Fruit fly (Drosophila melanogaster): ENCODE results near the gene CG14609.

Gene CG14609

dm6 chr3R:7186242-7187092 is 14.3 kb upstream of the CG14609 start, which contains the start of the genes CG10055 and lap (continued):
- TF ChIP-seq CG2875 (GFP tag; optimal IDR thresholded peaks at IDR 0.05) = no peak
- TF ChIP-seq CG6272 (GFP tag; IDR thresholded peaks at IDR 0.05) = no peak
- TF ChIP-seq CG10321 (GFP tag; IDR thresholded peaks at IDR 0.05) = no peak
- TF ChIP-seq kah (GFP tag; optimal IDR thresholded peaks at IDR 0.05) = no peak
- TF ChIP-seq ken (GFP tag; IDR thresholded peaks at IDR 0.05) = no peak
- TF ChIP-seq phol (tag; optimal IDR thresholded peaks at IDR 0.05) = peak; percentile 97
- no peak for TF ChIP-seq zfh2 (GFP tag; optimal IDR thresholded peaks at IDR 0.05)
- TF ChIP-seq CG8388 (GFP tag; optimal IDR thresholded peaks at IDR 0.05) = no peak
- TF ChIP-seq Doc3 (GFP tag; IDR thresholded peaks at IDR 0.05; ENCODE audit: partially characterized antibody) = no peak
- no peak for TF ChIP-seq Fer1 (GFP tag; optimal IDR thresholded peaks at IDR 0.05)
- TF ChIP-seq Blimp-1 (GFP tag; optimal IDR thresholded peaks at IDR 0.05) = no peak
- peak in 1 of 2 experiments; percentile 4 for TF ChIP-seq crp (GFP tag; optimal IDR thresholded peaks at IDR 0.05)
- TF ChIP-seq fd3F (GFP tag; optimal IDR thresholded peaks at IDR 0.05) = no peak
- TF ChIP-seq Eip74EF (GFP tag; optimal IDR thresholded peaks at IDR 0.05) = no peak
- TF ChIP-seq CG11247 (GFP tag; IDR thresholded peaks at IDR 0.05) = no peak
- TF ChIP-seq Hand (GFP tag; optimal IDR thresholded peaks at IDR 0.05) = no peak
- no peak for TF ChIP-seq toy (GFP tag; IDR thresholded peaks at IDR 0.05)
- peak; percentile 79 for TF ChIP-seq Sry-β (GFP tag; optimal IDR thresholded peaks at IDR 0.05)
- no peak for TF ChIP-seq chn (GFP tag; optimal IDR thresholded peaks at IDR 0.05)
- no peak for TF ChIP-seq CG17829 (tag; optimal IDR thresholded peaks at IDR 0.05)
- TF ChIP-seq mam (GFP tag; optimal IDR thresholded peaks at IDR 0.05) = no peak
- no peak for TF ChIP-seq dimm (GFP tag; IDR thresholded peaks at IDR 0.05)
- TF ChIP-seq CG10147 (GFP tag; optimal IDR thresholded peaks at IDR 0.05) = no peak
- TF ChIP-seq Ada2b (GFP tag; IDR thresholded peaks at IDR 0.05) = no peak
- TF ChIP-seq Opbp (GFP tag; IDR thresholded peaks at IDR 0.05; ENCODE audit: partially characterized antibody) = peak; percentile 50; the same call in 1 of the 3 replicates
- TF ChIP-seq wor (GFP tag; IDR thresholded peaks at IDR 0.05) = no peak
- no peak for TF ChIP-seq CG11723 (GFP tag; optimal IDR thresholded peaks at IDR 0.05)
- no peak for TF ChIP-seq CG1647 (GFP tag; optimal IDR thresholded peaks at IDR 0.05)
- peak; percentile 35 for TF ChIP-seq CG2116 (GFP tag; optimal IDR thresholded peaks at IDR 0.05)
- peak; percentile 47; the same call in 1 of the 2 replicates for TF ChIP-seq bbx (GFP tag; IDR thresholded peaks at IDR 0.05; ENCODE audit: partially characterized antibody)
- TF ChIP-seq ham (GFP tag; IDR thresholded peaks at IDR 0.05) = no peak
- TF ChIP-seq gcm (GFP tag; optimal IDR thresholded peaks at IDR 0.05) = no peak
- TF ChIP-seq Aef1 (GFP tag; IDR thresholded peaks at IDR 0.05) = no peak
- no peak for TF ChIP-seq CG9817 (tag; optimal IDR thresholded peaks at IDR 0.05)
- TF ChIP-seq Hr3 (GFP tag; optimal IDR thresholded peaks at IDR 0.05) = peak; percentile 5
- TF ChIP-seq CG14860 (GFP tag; IDR thresholded peaks at IDR 0.05; ENCODE audit: partially characterized antibody) = peak; percentile 38; the same call in 1 of the 3 replicates
- no peak for TF ChIP-seq lab (GFP tag; optimal IDR thresholded peaks at IDR 0.05)
- no peak for TF ChIP-seq Vsx1 (GFP tag; optimal IDR thresholded peaks at IDR 0.05)
- no peak for TF ChIP-seq sens (GFP tag)
- TF ChIP-seq lbe (GFP tag; optimal IDR thresholded peaks at IDR 0.05) = no peak
- peak; percentile 50 for TF ChIP-seq CG12391 (tag; optimal IDR thresholded peaks at IDR 0.05)
- TF ChIP-seq CG11695 (GFP tag; IDR thresholded peaks at IDR 0.05) = no peak
- no peak for TF ChIP-seq luna (GFP tag; optimal IDR thresholded peaks at IDR 0.05)
- TF ChIP-seq CG11696 (GFP tag; IDR thresholded peaks at IDR 0.05) = no peak
- no peak for TF ChIP-seq CG2199 (GFP tag; IDR thresholded peaks at IDR 0.05)
- TF ChIP-seq dmrt11E (tag; optimal IDR thresholded peaks at IDR 0.05) = no peak
- no peak for TF ChIP-seq CG4282 (GFP tag; optimal IDR thresholded peaks at IDR 0.05)
- no peak for TF ChIP-seq gt (GFP tag; IDR thresholded peaks at IDR 0.05)

Data from whole organism, embryonic.